Fruit fly (Drosophila melanogaster) whole organism, adult: Measurements from ENCODE around the gene crok.

Experiments used
- CG11617 ChIP-seq: fragments of 200-800 bp; sonication (Bioruptor generic); optimal IDR thresholded peaks from 2 replicates; lab custom pipeline; 2017; ENCODE audit warnings: mild to moderate bottlenecking, missing biosample characterization, missing genetic modification reagents, missing genetic modification characterization
- CG12768 ChIP-seq: fragments of 200-800 bp; sonication (Bioruptor generic); optimal IDR thresholded peaks from 2 replicates; lab custom pipeline; 2017; ENCODE audit warnings: missing biosample characterization, missing genetic modification characterization, mild to moderate bottlenecking, moderate library complexity, missing genetic modification reagents
- CG1620 ChIP-seq: fragments of 200-800 bp; sonication (Bioruptor generic); optimal IDR thresholded peaks from 2 replicates; lab custom pipeline; 2016; ENCODE audit warnings: missing biosample characterization, missing genetic modification characterization
- CG33017 ChIP-seq: fragments of 200-800 bp; sonication (Bioruptor generic); optimal IDR thresholded peaks from 2 replicates; lab custom pipeline; 2018; ENCODE audit warnings: missing biosample characterization, mild to moderate bottlenecking, missing genetic modification characterization, moderate library complexity
- CG5204 ChIP-seq: fragments of 200-800 bp; sonication (Bioruptor generic); optimal IDR thresholded peaks from 2 replicates; lab custom pipeline; 2016; ENCODE audit warnings: missing biosample characterization, missing genetic modification characterization
- CG7045 ChIP-seq: fragments of 200-800 bp; sonication (Bioruptor generic); optimal IDR thresholded peaks from 2 replicates; lab custom pipeline; 2017; ENCODE audit warnings: missing biosample characterization, mild to moderate bottlenecking, missing genetic modification characterization
- CG7101 ChIP-seq: fragments of 200-800 bp; sonication (Bioruptor generic); optimal IDR thresholded peaks from 2 replicates; lab custom pipeline; 2018; ENCODE audit warnings: missing biosample characterization, mild to moderate bottlenecking, missing genetic modification characterization, moderate library complexity
- Crg-1 ChIP-seq: fragments of 200-800 bp; sonication (Bioruptor generic); optimal IDR thresholded peaks from 2 replicates; lab custom pipeline; 2016; ENCODE audit warnings: missing biosample characterization, missing genetic modification characterization
- Hr96 ChIP-seq: fragments of 200-800 bp; sonication (Bioruptor generic); optimal IDR thresholded peaks from 2 replicates; lab custom pipeline; 2016; ENCODE audit warnings: missing biosample characterization, missing genetic modification characterization
- Mnt ChIP-seq: fragments of 200-800 bp; sonication (Bioruptor generic); optimal IDR thresholded peaks from 2 replicates; lab custom pipeline; 2016; ENCODE audit warnings: missing biosample characterization, mild to moderate bottlenecking, missing genetic modification characterization
- bab1 ChIP-seq: fragments of 200-800 bp; sonication (Bioruptor generic); optimal IDR thresholded peaks from 3 replicates; lab custom pipeline; 2019; ENCODE audit warnings: missing biosample characterization, mild to moderate bottlenecking, missing genetic modification characterization, moderate library complexity
- cic ChIP-seq: fragments of 200-800 bp; sonication (Bioruptor generic); optimal IDR thresholded peaks from 2 replicates; lab custom pipeline; 2017; ENCODE audit warnings: missing biosample characterization, mild to moderate bottlenecking, missing genetic modification characterization, moderate library complexity
- cnc ChIP-seq, 2 experiments: fragments of >200 bp; optimal IDR thresholded peaks; 2 replicates each; lab custom pipeline; 2017
- kay ChIP-seq: fragments of 200-800 bp; sonication (Bioruptor generic); peaks from one replicate; lab custom pipeline; 2016; ENCODE audit warnings: missing biosample characterization, missing genetic modification characterization, borderline replicate concordance
- ovo ChIP-seq: fragments of 200-800 bp; sonication (Bioruptor generic); optimal IDR thresholded peaks from 2 replicates; lab custom pipeline; 2016; ENCODE audit warnings: missing biosample characterization, missing genetic modification characterization
- pad ChIP-seq: fragments of 200-800 bp; sonication (Bioruptor generic); optimal IDR thresholded peaks from 3 replicates; lab custom pipeline; 2017; ENCODE audit warnings: missing biosample characterization, missing genetic modification characterization, mild to moderate bottlenecking, moderate library complexity, missing genetic modification reagents
- tj ChIP-seq: fragments of 200-800 bp; sonication (Bioruptor generic); optimal IDR thresholded peaks from 3 replicates; lab custom pipeline; 2017; ENCODE audit warnings: missing biosample characterization, mild to moderate bottlenecking, missing genetic modification characterization, moderate library complexity
- toe ChIP-seq: fragments of 200-800 bp; sonication (Bioruptor generic); optimal IDR thresholded peaks from 2 replicates; lab custom pipeline; 2016; ENCODE audit warnings: missing biosample characterization, missing genetic modification characterization

The crok gene

DNA sequence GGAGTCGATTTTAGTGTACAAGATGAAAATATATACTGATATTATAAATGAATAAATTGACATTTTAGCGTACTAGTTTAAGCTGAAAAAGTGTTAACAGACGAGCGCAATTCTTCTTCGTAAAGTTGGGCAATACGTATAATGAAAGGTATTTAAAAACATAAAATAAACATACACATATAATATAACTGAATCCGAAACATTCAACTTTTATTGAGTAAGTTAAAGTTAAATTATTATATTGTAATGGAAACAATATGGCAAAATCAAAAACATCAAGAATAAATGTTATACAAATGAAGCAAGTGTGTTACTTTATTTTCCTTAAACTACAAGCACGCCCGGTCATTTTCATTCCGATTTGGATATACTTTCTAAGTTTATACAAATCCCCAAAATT is 2.5 kb upstream of the crok start, which contains the start of gene CG17217:
Gene CG17217, plus strand, starts transcription at position 301 of the 400 bp plus-strand sequence.
- TF ChIP-seq Mnt: no peak
- TF ChIP-seq CG7101 (tag; lab: Kevin White, UChicago): no peak
- TF ChIP-seq cic (GFP tag; lab: Kevin White, UChicago): no peak
- TF ChIP-seq kay (GFP tag; lab: Kevin White, UChicago): no peak
- TF ChIP-seq pad (GFP tag; lab: Kevin White, UChicago): no peak
- no peak for TF ChIP-seq CG5204 (GFP tag; lab: Kevin White, UChicago)
- no peak for TF ChIP-seq bab1
- TF ChIP-seq CG7045 (GFP tag; lab: Kevin White, UChicago): no peak

DNA sequence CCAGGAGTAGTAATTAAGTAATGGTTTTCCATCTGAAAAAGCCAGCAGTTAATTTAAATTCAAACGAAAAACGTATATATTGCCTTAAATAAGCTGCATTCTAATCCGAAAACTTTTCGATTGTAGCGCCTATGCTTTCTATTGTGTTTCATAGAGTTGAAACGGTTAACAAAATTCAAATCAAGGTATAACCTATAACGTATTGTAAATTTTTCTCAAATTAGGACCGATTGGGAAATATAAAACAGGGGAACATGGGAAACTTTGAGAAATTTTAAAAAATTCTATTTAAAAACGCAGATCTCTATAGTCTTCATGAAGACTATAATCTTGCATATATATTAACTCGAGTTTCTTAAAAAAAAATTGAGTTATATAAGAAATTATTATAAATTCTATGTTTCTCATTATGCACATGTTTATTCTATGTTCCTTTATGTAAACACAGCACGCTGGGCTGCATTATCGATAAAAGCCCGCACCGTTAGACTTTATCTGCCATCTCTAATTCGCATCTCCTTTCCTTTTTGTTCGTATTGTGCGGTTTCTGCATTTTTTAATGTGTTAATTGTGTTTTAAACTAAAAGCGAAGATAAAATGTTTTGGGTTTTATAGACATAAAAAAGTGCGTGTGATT is 1.8 kb downstream of the crok start, which contains the start of gene bru1:
Gene bru1, plus strand, starts transcription at position 512 of the 637 bp plus-strand sequence.
- TF ChIP-seq CG7101 (tag; lab: Kevin White, UChicago) (no peak), ovo (GFP tag; lab: Kevin White, UChicago) (no peak), CG7045 (GFP tag; lab: Kevin White, UChicago) (no peak), pad (GFP tag; lab: Kevin White, UChicago) (no peak), toe (GFP tag; lab: Kevin White, UChicago) (no peak), CG33017 (tag; lab: Kevin White, UChicago) (no peak), tj (GFP tag; lab: Kevin White, UChicago) (no peak), CG5204 (GFP tag; lab: Kevin White, UChicago) (no peak), CG12768 (GFP tag; lab: Kevin White, UChicago) (no peak)

DNA sequence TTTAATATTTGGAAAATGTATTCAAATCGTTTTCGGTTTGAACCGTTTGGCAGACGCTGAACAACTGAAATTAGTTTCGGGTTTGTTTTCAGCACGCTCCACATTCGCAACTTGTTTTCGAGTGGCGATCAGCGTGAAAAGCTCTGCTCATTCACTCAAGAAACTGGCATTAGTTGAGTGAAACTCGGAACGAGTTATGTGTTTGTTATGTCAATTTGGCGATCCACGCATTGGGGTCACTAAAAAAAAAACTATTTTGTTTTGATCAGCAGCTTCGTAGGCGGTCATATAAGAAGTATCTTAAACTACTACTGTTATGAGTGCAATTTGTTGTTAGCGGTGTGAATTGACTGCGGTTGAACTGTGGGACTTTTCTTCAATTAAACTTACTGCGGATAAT is 4.8 kb downstream of the crok start, which contains the start of gene atilla:
Gene atilla, minus strand, starts transcription at position 266 of the 400 bp plus-strand sequence.
- TF ChIP-seq Hr96 (GFP tag; lab: Kevin White, UChicago) (no peak), kay (GFP tag; lab: Kevin White, UChicago) (no peak), toe (GFP tag; lab: Kevin White, UChicago) (no peak), CG5204 (GFP tag; lab: Kevin White, UChicago) (no peak), CG7101 (tag; lab: Kevin White, UChicago) (no peak), cnc (optimal IDR thresholded peaks at IDR 0.05; lab: Kevin White, UChicago) (no peak), CG7045 (GFP tag; lab: Kevin White, UChicago) (no peak)

DNA sequence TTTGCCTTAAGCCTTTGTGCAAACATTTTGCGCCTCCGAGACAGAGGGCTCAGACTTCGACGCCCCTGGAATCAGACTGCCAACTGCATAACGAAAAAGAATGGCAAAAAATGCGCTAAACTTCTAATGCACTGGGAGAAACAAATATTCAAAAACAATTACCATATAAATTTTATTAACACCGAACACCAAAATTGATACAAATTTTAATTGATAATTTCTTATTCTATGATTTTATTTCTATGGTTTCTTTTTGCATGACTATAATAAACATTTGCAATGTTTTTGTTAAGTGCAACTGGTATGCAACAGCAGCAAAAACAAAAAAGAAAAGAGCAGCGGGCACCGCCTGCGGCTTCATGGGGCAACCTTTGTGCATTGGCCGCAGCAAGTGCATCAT is 20.2 kb downstream of the crok start:
- TF ChIP-seq cic (GFP tag; lab: Kevin White, UChicago): no peak
- TF ChIP-seq CG7101 (tag; lab: Kevin White, UChicago): no peak
- TF ChIP-seq Crg-1 (GFP tag; lab: Kevin White, UChicago): no peak
- TF ChIP-seq CG7045 (GFP tag; lab: Kevin White, UChicago): no peak
- no peak for TF ChIP-seq CG33017 (tag; lab: Kevin White, UChicago)
- TF ChIP-seq CG11617: no peak
- TF ChIP-seq Mnt: no peak
- no peak for TF ChIP-seq bab1
- TF ChIP-seq cnc (optimal IDR thresholded peaks at IDR 0.05; lab: Kevin White, UChicago): no peak

DNA sequence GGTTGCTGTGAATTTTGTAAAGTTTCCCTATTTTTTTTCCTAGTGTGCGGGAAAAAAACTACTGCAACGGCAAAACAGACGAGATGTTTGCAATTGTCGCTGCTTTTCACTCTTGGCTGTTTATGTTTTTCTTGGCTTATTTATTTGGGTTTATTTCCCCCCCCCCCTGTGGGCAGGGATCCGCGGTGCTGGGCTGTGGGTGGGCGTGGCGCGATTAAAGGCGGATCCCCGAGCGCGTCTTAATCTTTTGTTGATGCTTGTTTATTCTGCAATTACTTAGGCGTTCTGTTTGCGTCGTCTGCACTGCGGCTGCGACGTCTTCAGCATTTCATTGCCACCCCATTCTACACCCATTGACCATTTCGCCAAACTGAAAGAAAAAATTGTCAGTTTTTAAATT is 22.1 kb downstream of the crok start:
- TF ChIP-seq Crg-1 (GFP tag; lab: Kevin White, UChicago) (no peak), CG7101 (tag; lab: Kevin White, UChicago) (no peak), CG5204 (GFP tag; lab: Kevin White, UChicago) (no peak), tj (GFP tag; lab: Kevin White, UChicago) (no peak), pad (GFP tag; lab: Kevin White, UChicago) (no peak), CG11617 (no peak), CG1620 (GFP tag; lab: Kevin White, UChicago) (no peak), CG7045 (GFP tag; lab: Kevin White, UChicago) (no peak), CG33017 (tag; lab: Kevin White, UChicago) (no peak), Hr96 (GFP tag; lab: Kevin White, UChicago) (no peak), CG12768 (GFP tag; lab: Kevin White, UChicago) (no peak), cnc (optimal IDR thresholded peaks at IDR 0.05; lab: Kevin White, UChicago) (no peak), Mnt (no peak), kay (GFP tag; lab: Kevin White, UChicago) (no peak), toe (GFP tag; lab: Kevin White, UChicago) (no peak)

DNA sequence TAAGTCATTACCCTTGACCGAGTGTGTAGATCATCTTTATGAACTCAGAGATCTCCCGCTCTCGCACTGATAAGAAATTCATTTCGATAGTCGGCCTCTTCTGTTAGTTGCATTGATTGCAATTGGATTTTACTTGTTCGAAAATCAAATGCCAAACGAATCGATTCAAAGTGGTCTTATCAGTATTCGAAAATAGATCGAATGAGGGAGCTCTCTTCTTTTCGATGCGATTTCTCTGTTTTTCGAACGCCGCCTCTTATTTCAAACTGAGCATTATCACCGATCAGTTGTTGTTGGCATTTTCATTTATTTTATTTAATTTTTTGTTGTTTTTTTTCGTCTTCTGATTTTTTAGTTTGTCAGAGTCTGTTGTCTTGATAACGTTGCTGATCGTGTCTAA is 28.2 kb downstream of the crok start:
- TF ChIP-seq toe (GFP tag; lab: Kevin White, UChicago) (no peak), kay (GFP tag; lab: Kevin White, UChicago) (peak; percentile 83), tj (GFP tag; lab: Kevin White, UChicago) (no peak), CG33017 (tag; lab: Kevin White, UChicago) (no peak), Crg-1 (GFP tag; lab: Kevin White, UChicago) (no peak)

DNA sequence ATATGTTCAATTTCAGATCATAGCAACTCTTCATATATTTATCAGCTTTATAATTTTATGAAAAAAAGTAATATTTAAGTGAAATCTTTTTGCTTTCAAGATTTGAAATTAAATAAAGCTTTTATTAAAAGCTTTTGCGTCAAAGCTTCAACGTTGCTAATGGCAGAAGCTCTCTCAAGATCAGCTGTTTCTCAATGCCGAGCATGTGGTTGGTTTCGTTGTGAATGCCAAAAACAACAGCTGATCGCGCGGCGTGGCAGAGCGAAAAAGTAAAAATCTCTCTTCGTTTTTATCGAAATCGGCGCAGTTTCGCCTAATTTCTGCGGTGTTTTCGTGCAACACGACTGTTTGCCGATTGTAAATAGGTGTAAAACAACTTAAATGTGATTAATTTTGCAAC is 34.8 kb downstream of the crok start, which contains the start of gene CG31759:
Gene CG31759, plus strand, starts transcription at position 161 of the 400 bp plus-strand sequence.
- TF ChIP-seq Hr96 (GFP tag; lab: Kevin White, UChicago) (no peak), Mnt (peak; percentile 60), bab1 (peak; percentile 64)
